Fruit fly (Drosophila melanogaster) whole organism, adult: ENCODE data around the gene SPE.

Experiments
- CG1620 ChIP-seq: fragments of 200-800 bp; sonication (Bioruptor generic); optimal IDR thresholded peaks from 2 replicates; lab custom pipeline; 2016; ENCODE audit warnings: missing biosample characterization, missing genetic modification characterization
- Crg-1 ChIP-seq: fragments of 200-800 bp; sonication (Bioruptor generic); optimal IDR thresholded peaks from 2 replicates; lab custom pipeline; 2016; ENCODE audit warnings: missing biosample characterization, missing genetic modification characterization
- Hr96 ChIP-seq: fragments of 200-800 bp; sonication (Bioruptor generic); optimal IDR thresholded peaks from 2 replicates; lab custom pipeline; 2016; ENCODE audit warnings: missing biosample characterization, missing genetic modification characterization
- Mnt ChIP-seq: fragments of 200-800 bp; sonication (Bioruptor generic); optimal IDR thresholded peaks from 2 replicates; lab custom pipeline; 2016; ENCODE audit warnings: missing biosample characterization, mild to moderate bottlenecking, missing genetic modification characterization
- cic ChIP-seq: fragments of 200-800 bp; sonication (Bioruptor generic); optimal IDR thresholded peaks from 2 replicates; lab custom pipeline; 2017; ENCODE audit warnings: missing biosample characterization, mild to moderate bottlenecking, missing genetic modification characterization, moderate library complexity
- kay ChIP-seq: fragments of 200-800 bp; sonication (Bioruptor generic); peaks from one replicate; lab custom pipeline; 2016; ENCODE audit warnings: missing biosample characterization, missing genetic modification characterization, borderline replicate concordance
- pad ChIP-seq: fragments of 200-800 bp; sonication (Bioruptor generic); optimal IDR thresholded peaks from 3 replicates; lab custom pipeline; 2017; ENCODE audit warnings: missing biosample characterization, missing genetic modification characterization, mild to moderate bottlenecking, moderate library complexity, missing genetic modification reagents

DNA sequence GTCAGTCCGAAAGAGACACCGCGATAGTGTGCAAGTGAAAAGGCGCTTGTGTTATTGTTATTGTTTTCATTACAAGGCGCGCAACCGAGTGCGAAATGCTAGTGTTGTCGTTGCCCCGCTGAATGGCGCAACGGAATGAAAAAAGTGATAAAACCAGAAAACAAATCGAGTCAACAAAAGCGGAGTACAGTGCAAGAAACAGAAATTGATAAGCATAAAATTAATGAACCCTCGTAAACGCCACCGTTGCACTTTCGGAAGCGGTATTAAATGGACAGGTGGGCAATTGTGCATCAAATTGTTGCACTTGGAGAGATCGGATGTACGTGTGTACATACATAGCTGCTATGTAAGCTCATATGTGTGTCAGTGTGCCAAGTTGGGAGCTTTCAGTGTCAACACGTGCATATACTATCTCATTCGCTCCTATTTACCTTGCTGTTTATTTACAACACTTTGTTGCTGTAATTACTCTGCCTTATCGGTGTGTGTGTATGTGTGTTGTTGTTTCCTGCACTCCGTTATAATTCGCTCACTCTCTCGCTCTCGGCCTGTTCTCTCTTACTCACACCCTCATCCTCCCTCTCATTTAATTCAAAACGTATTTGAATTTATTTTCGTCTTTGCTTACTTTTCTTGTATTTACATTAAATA, 37.5 kb downstream of the SPE start:
- TF ChIP-seq Crg-1 (peak; percentile 92), CG1620 (GFP tag; lab: Kevin White, UChicago) (no peak), kay (GFP tag; lab: Kevin White, UChicago) (peak; percentile 98), Mnt (GFP tag; lab: Kevin White, UChicago) (peak; percentile 91), cic (GFP tag; lab: Kevin White, UChicago) (peak; percentile 99), Hr96 (GFP tag; lab: Kevin White, UChicago) (peak; percentile 65), pad (GFP tag; lab: Kevin White, UChicago) (peak; percentile 89)
